Worm (Caenorhabditis elegans) whole organism, young adult: ENCODE results near the gene lin-13.

Experiments
- ceh-27 ChIP-seq: fragments of 200-800 bp; sonication (Bioruptor generic); optimal IDR thresholded peaks from 2 replicates; lab custom pipeline; 2018; ENCODE audit warnings: mild to moderate bottlenecking, missing genetic modification characterization, moderate library complexity, missing compliant biosample characterization
- repo-1 ChIP-seq: sonication (generic microtip); optimal IDR thresholded peaks from 2 replicates; lab custom pipeline; 2017; ENCODE audit warnings: mild to moderate bottlenecking, missing genetic modification characterization, missing compliant biosample characterization
- tlf-1 ChIP-seq: fragments of 200-800 bp; sonication (Bioruptor generic); optimal IDR thresholded peaks from 2 replicates; lab custom pipeline; 2018; ENCODE audit warnings: mild to moderate bottlenecking, missing genetic modification characterization, missing compliant biosample characterization
- unc-62 ChIP-seq: fragments of 150-350 bp; optimal IDR thresholded peaks from 2 replicates; lab custom pipeline; 2014; ENCODE audit warnings: missing biosample characterization, missing genetic modification reagents, missing genetic modification characterization

- TF ChIP-seq repo-1 (tag; lab: Kevin White, UChicago) (no peak), tlf-1 (GFP tag; lab: Kevin White, UChicago) (no peak), unc-62 (GFP tag; lab: Kevin White, UChicago) (no peak), ceh-27 (GFP tag; lab: Kevin White, UChicago) (no peak)
Measured at ce11 chrIII:7719364-7719936, 10.2 kb upstream of the lin-13 start, which contains the start of gene ncl-1.
